Worm (Caenorhabditis elegans): ENCODE measurements around the gene ooc-5.

ce11 chrII:9042059-9042458 lies 49.1 kb downstream of the ooc-5 start:
- no peak for TF ChIP-seq nfya-1 (tag; optimal IDR thresholded peaks at IDR 0.05; ENCODE audit: borderline replicate concordance, insufficient read depth)
- TF ChIP-seq unc-62 (GFP tag; optimal IDR thresholded peaks at IDR 0.05): no peak
- no peak for TF ChIP-seq pha-4 (tag; optimal IDR thresholded peaks at IDR 0.05)
- no peak for TF ChIP-seq F39B2.1 (GFP tag; IDR thresholded peaks at IDR 0.05)
- no peak for TF ChIP-seq B0261.1 (tag; optimal IDR thresholded peaks at IDR 0.05)
- no peak for TF ChIP-seq lag-1 (GFP tag; IDR thresholded peaks at IDR 0.05)
- no peak for TF ChIP-seq tlf-1 (GFP tag; optimal IDR thresholded peaks at IDR 0.05)
- no peak for TF ChIP-seq D2030.7 (GFP tag; IDR thresholded peaks at IDR 0.05)
- no peak for TF ChIP-seq K12H6.12 (tag; optimal IDR thresholded peaks at IDR 0.05)
- TF ChIP-seq tbx-9 (tag; optimal IDR thresholded peaks at IDR 0.05; ENCODE audit: borderline replicate concordance): no peak
